Fruit fly (Drosophila melanogaster) whole organism, prepupa: Measurements from ENCODE around the gene CG17721.

ENCODE experiments used
- Blimp-1 ChIP-seq: fragments of 200-800 bp; sonication (Bioruptor generic); optimal IDR thresholded peaks from 3 replicates; lab custom pipeline; 2017; ENCODE audit warnings: missing biosample characterization, missing genetic modification characterization, mild to moderate bottlenecking, moderate library complexity, missing genetic modification reagents
- CG10669 ChIP-seq: fragments of 200-800 bp; sonication (Bioruptor generic); optimal IDR thresholded peaks from 3 replicates; lab custom pipeline; 2018; ENCODE audit warnings: missing biosample characterization, mild to moderate bottlenecking, missing genetic modification characterization, moderate library complexity
- CG31627 ChIP-seq: fragments of 200-800 bp; sonication (Bioruptor generic); optimal IDR thresholded peaks from 3 replicates; lab custom pipeline; 2016; ENCODE audit warnings: missing biosample characterization, missing genetic modification characterization
- Sox102F ChIP-seq: fragments of 200-800 bp; sonication (Bioruptor generic); optimal IDR thresholded peaks from 2 replicates; lab custom pipeline; 2016; ENCODE audit warnings: missing biosample characterization, mild to moderate bottlenecking, missing genetic modification characterization
- vri ChIP-seq: fragments of 200-800 bp; sonication (Bioruptor generic); optimal IDR thresholded peaks from 3 replicates; lab custom pipeline; 2016; ENCODE audit warnings: missing biosample characterization, mild to moderate bottlenecking, missing genetic modification characterization

- TF ChIP-seq CG31627 (GFP tag; lab: Kevin White, UChicago) = no peak
- no peak for TF ChIP-seq CG10669 (GFP tag; lab: Kevin White, UChicago)
- TF ChIP-seq Sox102F (GFP tag; lab: Kevin White, UChicago) = no peak
- TF ChIP-seq Blimp-1 (GFP tag; lab: Kevin White, UChicago) = no peak
- TF ChIP-seq vri (GFP tag; lab: Kevin White, UChicago) = no peak
Observed at dm6 chr3R:11272667-11273066, 37.7 kb downstream of the CG17721 start.
